Worm (Caenorhabditis elegans): ENCODE data around the gene lin-12.

The lin-12 gene

DNA sequence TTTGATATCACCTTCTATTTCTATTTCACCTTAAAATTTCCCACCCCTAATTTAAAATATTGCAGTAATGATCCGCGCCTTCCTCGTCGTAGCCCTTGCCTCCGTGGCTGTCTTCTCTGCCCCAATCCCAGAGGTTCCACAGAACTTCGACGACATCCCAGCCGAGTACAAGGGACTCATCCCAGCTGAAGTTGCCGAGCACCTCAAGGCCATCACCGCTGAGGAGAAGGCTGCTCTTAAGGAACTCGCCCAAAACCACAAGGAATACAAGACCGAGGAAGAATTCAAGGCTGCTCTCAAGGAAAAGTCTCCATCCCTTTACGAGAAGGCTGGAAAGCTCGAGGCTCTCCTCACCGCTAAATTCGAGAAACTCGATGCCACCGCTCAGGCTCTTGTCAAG is 10.5 kb upstream of the lin-12 start, which contains the start of gene far-2:
Gene far-2, plus strand, starts transcription at position 66 of the 400 bp plus-strand sequence.
- TF ChIP-seq unc-55 (GFP tag; optimal IDR thresholded peaks at IDR 0.05) (no peak), unc-62 (GFP tag; optimal IDR thresholded peaks at IDR 0.05) (no peak), mab-5 (tag; optimal IDR thresholded peaks at IDR 0.05) (no peak), alr-1 (tag; optimal IDR thresholded peaks at IDR 0.05) (no peak), ceh-16 (tag; optimal IDR thresholded peaks at IDR 0.05) (no peak), nhr-237 (tag; optimal IDR thresholded peaks at IDR 0.05) (no peak), snpc-4 (tag; optimal IDR thresholded peaks at IDR 0.05) (no peak), sma-9 (GFP tag; optimal IDR thresholded peaks at IDR 0.05) (no peak), sma-9 (tag; optimal IDR thresholded peaks at IDR 0.05) (no peak), egl-27 (tag; optimal IDR thresholded peaks at IDR 0.05) (no peak), dmd-4 (tag; optimal IDR thresholded peaks at IDR 0.05) (no peak), nhr-129 (tag; optimal IDR thresholded peaks at IDR 0.05) (no peak), F13H6.1 (tag; optimal IDR thresholded peaks at IDR 0.05) (no peak), unc-39 (tag; optimal IDR thresholded peaks at IDR 0.05) (no peak), zag-1 (tag; optimal IDR thresholded peaks at IDR 0.05) (no peak), sma-3 (GFP tag; optimal IDR thresholded peaks at IDR 0.05) (no peak), nhr-23 (tag; optimal IDR thresholded peaks at IDR 0.05) (no peak), mbf-1 (tag; optimal IDR thresholded peaks at IDR 0.05) (no peak), lin-11 (tag; optimal IDR thresholded peaks at IDR 0.05) (no peak), ceh-82 (tag; optimal IDR thresholded peaks at IDR 0.05) (no peak)

DNA sequence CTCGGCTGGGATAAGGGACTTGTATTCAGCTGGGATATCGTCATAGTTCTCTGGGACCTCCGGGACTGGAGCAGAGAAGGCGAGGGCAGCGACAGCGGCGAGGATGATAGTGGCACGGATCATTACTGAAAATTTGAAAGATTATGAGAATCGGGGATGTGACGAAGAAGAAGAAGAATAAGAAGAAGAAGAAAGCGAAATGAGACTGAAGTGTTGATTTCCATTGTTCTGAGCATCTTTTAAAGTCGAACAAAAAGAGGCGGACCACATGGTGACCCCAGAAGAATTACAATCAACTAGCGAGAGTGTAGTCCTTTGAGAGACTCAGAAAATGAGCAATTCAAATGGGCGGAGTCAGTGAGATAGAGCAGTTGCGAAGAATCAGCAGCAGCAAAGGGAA is 9.8 kb upstream of the lin-12 start, which contains the start of gene far-1:
Gene far-1, minus strand, starts transcription at position 125 of the 400 bp plus-strand sequence.
- no peak for TF ChIP-seq lin-39 (tag; optimal IDR thresholded peaks at IDR 0.05)
- no peak for TF ChIP-seq nhr-12 (tag; optimal IDR thresholded peaks at IDR 0.05)
- peak; percentile 58 for TF ChIP-seq ama-1 (optimal IDR thresholded peaks at IDR 0.05)
- no peak for TF ChIP-seq nhr-21 (tag; optimal IDR thresholded peaks at IDR 0.05)
- peak; percentile 11 for TF ChIP-seq C34F6.9 (tag; optimal IDR thresholded peaks at IDR 0.05)
- TF ChIP-seq lsy-2 (tag; optimal IDR thresholded peaks at IDR 0.05): peak in 1 of 2 experiments; percentile 18
- TF ChIP-seq nhr-129 (tag; optimal IDR thresholded peaks at IDR 0.05): peak; percentile 7
- TF ChIP-seq elt-1 (tag; optimal IDR thresholded peaks at IDR 0.05): no peak

DNA sequence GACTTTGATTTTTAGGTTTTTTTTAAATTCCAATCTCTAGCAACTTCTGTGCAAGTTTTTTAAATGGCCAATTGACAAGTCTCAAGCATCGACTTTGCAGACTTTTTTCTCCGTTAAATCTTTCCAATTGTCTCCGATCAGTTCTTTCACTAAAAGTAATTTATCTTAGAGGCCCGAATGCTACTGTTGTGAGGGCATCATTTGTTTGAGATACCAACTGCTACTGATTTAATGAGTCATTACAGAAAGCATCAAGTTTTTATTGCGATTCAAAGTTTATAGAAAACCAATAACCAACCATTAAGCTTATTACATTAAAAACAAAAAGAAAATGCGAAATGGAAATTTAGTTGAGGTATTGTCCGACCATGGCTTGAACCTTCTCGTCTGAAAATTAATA is 8.9 kb upstream of the lin-12 start:
- TF ChIP-seq mab-5 (tag; optimal IDR thresholded peaks at IDR 0.05): no peak
- TF ChIP-seq snpc-4 (tag; optimal IDR thresholded peaks at IDR 0.05): no peak
- no peak for TF ChIP-seq nhr-237 (tag; optimal IDR thresholded peaks at IDR 0.05)
- TF ChIP-seq nhr-129 (tag; optimal IDR thresholded peaks at IDR 0.05): peak; percentile 4
- TF ChIP-seq sem-4 (tag; optimal IDR thresholded peaks at IDR 0.05): no peak
- peak; percentile 38 for TF ChIP-seq ama-1 (optimal IDR thresholded peaks at IDR 0.05)
- no peak for TF ChIP-seq unc-55 (GFP tag; optimal IDR thresholded peaks at IDR 0.05)
- TF ChIP-seq mdl-1 (tag; optimal IDR thresholded peaks at IDR 0.05): no peak
- TF ChIP-seq blmp-1 (tag; optimal IDR thresholded peaks at IDR 0.05; ENCODE audit: insufficient read depth): no peak
- TF ChIP-seq elt-3 (tag; optimal IDR thresholded peaks at IDR 0.05): no peak
- no peak for TF ChIP-seq R02D3.7 (tag; optimal IDR thresholded peaks at IDR 0.05)
- TF ChIP-seq sma-3 (GFP tag; optimal IDR thresholded peaks at IDR 0.05): no peak
- no peak for TF ChIP-seq aly-2 (tag; optimal IDR thresholded peaks at IDR 0.05)
- TF ChIP-seq nhr-23 (tag; optimal IDR thresholded peaks at IDR 0.05): no peak

- no peak for TF ChIP-seq nhr-10 (tag; optimal IDR thresholded peaks at IDR 0.05)
- TF ChIP-seq nhr-12 (tag; optimal IDR thresholded peaks at IDR 0.05): no peak
- TF ChIP-seq blmp-1 (tag; optimal IDR thresholded peaks at IDR 0.05; ENCODE audit: insufficient read depth): no peak
- no peak for TF ChIP-seq nhr-25 (tag; optimal IDR thresholded peaks at IDR 0.05)
- no peak for TF ChIP-seq ceh-82 (tag; optimal IDR thresholded peaks at IDR 0.05)
- TF ChIP-seq elt-3 (tag; optimal IDR thresholded peaks at IDR 0.05): no peak
- TF ChIP-seq sma-9 (GFP tag; optimal IDR thresholded peaks at IDR 0.05): no peak
- TF ChIP-seq sma-9 (tag; optimal IDR thresholded peaks at IDR 0.05): no peak
- TF ChIP-seq nhr-129 (tag; optimal IDR thresholded peaks at IDR 0.05): no peak
- no peak for TF ChIP-seq zag-1 (tag; optimal IDR thresholded peaks at IDR 0.05)
- no peak for TF ChIP-seq sem-4 (tag; optimal IDR thresholded peaks at IDR 0.05)
- TF ChIP-seq lin-39 (tag; optimal IDR thresholded peaks at IDR 0.05): no peak
Measured at ce11 chrIII:9077708-9078107, 6.4 kb upstream of the lin-12 start, which contains the start of gene F02A9.1. TSS of gene F02A9.1 (minus strand) at chrIII:9077808.

DNA sequence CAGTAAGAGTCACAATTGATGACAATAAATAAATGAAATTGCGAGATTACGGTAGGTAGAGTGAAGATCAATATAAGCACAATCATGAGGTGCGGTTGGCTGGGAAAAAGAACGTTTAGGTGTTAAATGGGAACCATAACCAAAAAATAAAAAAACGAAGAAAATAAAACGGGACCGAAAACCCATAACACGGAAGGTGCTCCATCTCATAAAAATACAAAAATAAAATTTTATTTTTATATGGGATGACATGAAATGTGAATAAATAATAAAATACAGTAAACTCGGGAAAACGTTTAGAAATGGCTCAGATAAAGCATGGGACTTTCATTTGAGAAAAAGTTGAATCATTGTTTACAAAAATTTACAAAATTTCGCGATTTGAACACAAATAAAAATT is 4.3 kb upstream of the lin-12 start, which contains the start of gene F02A9.7:
Gene F02A9.7, minus strand, starts transcription at position 101 of the 400 bp plus-strand sequence.
- TF ChIP-seq C34F6.9 (tag; optimal IDR thresholded peaks at IDR 0.05): no peak
- no peak for TF ChIP-seq ztf-4 (tag; optimal IDR thresholded peaks at IDR 0.05)
- no peak for TF ChIP-seq R02D3.7 (tag; optimal IDR thresholded peaks at IDR 0.05)
- TF ChIP-seq lin-13 (GFP tag; optimal IDR thresholded peaks at IDR 0.05): no peak
- TF ChIP-seq sem-4 (tag; optimal IDR thresholded peaks at IDR 0.05): no peak
- TF ChIP-seq egl-27 (tag; optimal IDR thresholded peaks at IDR 0.05): no peak
- no peak for TF ChIP-seq elt-1 (tag; optimal IDR thresholded peaks at IDR 0.05)
